4 worm cellular contexts compared by ENCODE assay signal in the genomic region with DNA sequence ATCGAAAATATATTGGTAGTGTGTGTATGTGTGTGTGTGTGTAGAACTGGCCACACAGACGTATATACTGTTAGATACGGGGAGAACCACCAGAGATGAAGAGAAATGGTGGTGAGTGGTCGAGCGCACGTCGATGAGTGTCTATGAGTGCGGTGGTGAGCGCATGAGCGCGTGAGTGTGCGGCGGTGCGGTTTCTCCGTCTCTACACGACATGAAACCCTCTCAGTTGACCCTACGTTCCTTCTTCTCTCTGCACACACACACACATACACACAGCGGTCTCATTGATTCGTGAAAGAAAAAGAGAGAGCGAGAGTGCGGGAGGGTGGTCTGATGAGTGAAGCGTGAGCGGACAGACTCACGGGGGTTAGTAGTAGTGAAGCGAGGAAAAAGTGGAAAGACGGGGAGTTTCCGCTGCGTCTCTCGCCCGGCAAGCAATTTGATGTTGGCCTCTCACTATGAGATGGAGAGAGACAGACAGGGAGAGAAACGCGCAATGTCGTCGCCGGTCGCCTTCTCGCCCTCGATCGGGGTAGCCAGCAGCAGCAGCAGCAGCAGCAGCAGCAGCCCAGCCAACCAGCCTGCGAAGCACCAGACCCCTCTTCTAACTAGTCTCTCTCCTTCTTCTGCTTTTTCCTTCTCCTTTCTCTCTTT.
TF ChIP-seq lines count a peak whose summit lies in the region.

No protein-coding gene starts in this region.

TF ChIP-seq in whole organism, L2 larva, 48 proteins besides CTCF, POLR2A, EP300 and RAD21 (continued from another document):
- peak; percentile 89 for TF ChIP-seq lin-11 (tag; optimal IDR thresholded peaks at IDR 0.05; lab: Kevin White, UChicago)
- no peak for TF ChIP-seq aly-2 (tag; optimal IDR thresholded peaks at IDR 0.05; lab: Kevin White, UChicago)
- no peak for TF ChIP-seq ama-1 (optimal IDR thresholded peaks at IDR 0.05; lab: Kevin White, UChicago)
- no peak for TF ChIP-seq R02D3.7 (tag; optimal IDR thresholded peaks at IDR 0.05; lab: Kevin White, UChicago)
- TF ChIP-seq mab-5 (tag; optimal IDR thresholded peaks at IDR 0.05; lab: Kevin White, UChicago): peak; percentile 75
- no peak for TF ChIP-seq ztf-11 (tag; optimal IDR thresholded peaks at IDR 0.05; lab: Kevin White, UChicago)
- TF ChIP-seq blmp-1 (tag; optimal IDR thresholded peaks at IDR 0.05; lab: Kevin White, UChicago; ENCODE audit: insufficient read depth): peak; percentile 84
- peak; percentile 95 for TF ChIP-seq sma-3 (GFP tag; optimal IDR thresholded peaks at IDR 0.05; lab: Kevin White, UChicago)
- peak; percentile 95 for TF ChIP-seq unc-55 (GFP tag; optimal IDR thresholded peaks at IDR 0.05; lab: Kevin White, UChicago)
- TF ChIP-seq gmeb-1 (tag; optimal IDR thresholded peaks at IDR 0.05; lab: Kevin White, UChicago): peak; percentile 62
- TF ChIP-seq ceh-82 (tag; optimal IDR thresholded peaks at IDR 0.05; lab: Kevin White, UChicago): peak; percentile 49
- no peak for TF ChIP-seq nhr-12 (tag; optimal IDR thresholded peaks at IDR 0.05; lab: Kevin White, UChicago)
- TF ChIP-seq nhr-21 (tag; optimal IDR thresholded peaks at IDR 0.05; lab: Kevin White, UChicago): peak; percentile 97
- peak; percentile 79 for TF ChIP-seq nhr-11 (tag; optimal IDR thresholded peaks at IDR 0.05; lab: Kevin White, UChicago)
- peak; percentile 69 for TF ChIP-seq nhr-77 (tag; optimal IDR thresholded peaks at IDR 0.05; lab: Kevin White, UChicago)
- peak; percentile 89 for TF ChIP-seq zag-1 (tag; optimal IDR thresholded peaks at IDR 0.05; lab: Kevin White, UChicago)
- peak; percentile 97 for TF ChIP-seq Y55F3AM.14 (GFP tag; optimal IDR thresholded peaks at IDR 0.05; lab: Kevin White, UChicago)
- peak; percentile 97 for TF ChIP-seq nhr-6 (tag; optimal IDR thresholded peaks at IDR 0.05; lab: Kevin White, UChicago)
- peak; percentile 94 for TF ChIP-seq lin-13 (GFP tag; optimal IDR thresholded peaks at IDR 0.05; lab: Kevin White, UChicago)
- peak; percentile 99 for TF ChIP-seq F13H6.1 (tag; optimal IDR thresholded peaks at IDR 0.05; lab: Kevin White, UChicago)
- peak; percentile 96 for TF ChIP-seq crh-2 (tag; optimal IDR thresholded peaks at IDR 0.05; lab: Kevin White, UChicago)
- no peak for TF ChIP-seq nhr-23 (tag; optimal IDR thresholded peaks at IDR 0.05; lab: Kevin White, UChicago)
- peak; percentile 87 for TF ChIP-seq lin-39 (tag; optimal IDR thresholded peaks at IDR 0.05; lab: Kevin White, UChicago)
- TF ChIP-seq ztf-4 (tag; optimal IDR thresholded peaks at IDR 0.05; lab: Kevin White, UChicago): peak; percentile 92
- TF ChIP-seq sem-4 (tag; optimal IDR thresholded peaks at IDR 0.05; lab: Kevin White, UChicago): peak; percentile 96
- TF ChIP-seq mbf-1 (tag; optimal IDR thresholded peaks at IDR 0.05; lab: Kevin White, UChicago): no peak
- no peak for TF ChIP-seq elt-1 (tag; optimal IDR thresholded peaks at IDR 0.05; lab: Kevin White, UChicago)
- peak; percentile 97 for TF ChIP-seq nhr-129 (tag; optimal IDR thresholded peaks at IDR 0.05; lab: Kevin White, UChicago)

TF ChIP-seq in whole organism, L4 larva, 104 proteins besides CTCF, POLR2A, EP300 and RAD21 (continued from another document and continues in another):
- TF ChIP-seq aha-1 (tag; lab: Kevin White, UChicago): peak; percentile 100
- TF ChIP-seq nhr-11 (tag; optimal IDR thresholded peaks at IDR 0.05; lab: Kevin White, UChicago): peak; percentile 95
- TF ChIP-seq mxl-3 (GFP tag; optimal IDR thresholded peaks at IDR 0.05; lab: Kevin White, UChicago): peak; percentile 92
- TF ChIP-seq jun-1 (tag; optimal IDR thresholded peaks at IDR 0.05; lab: Kevin White, UChicago): peak; percentile 91
- peak; percentile 39 for TF ChIP-seq cey-2 (tag; optimal IDR thresholded peaks at IDR 0.05; lab: Kevin White, UChicago; ENCODE audit: borderline replicate concordance, insufficient read depth)
- TF ChIP-seq R02D3.7 (tag; optimal IDR thresholded peaks at IDR 0.05; lab: Kevin White, UChicago): no peak
- TF ChIP-seq nhr-76 (tag; optimal IDR thresholded peaks at IDR 0.05; lab: Kevin White, UChicago): peak; percentile 67
- TF ChIP-seq daf-16 (GFP tag; optimal IDR thresholded peaks at IDR 0.05; lab: Kevin White, UChicago): peak; percentile 59 to 86
- TF ChIP-seq daf-16 (tag; optimal IDR thresholded peaks at IDR 0.05; lab: Kevin White, UChicago): peak; percentile 90
- peak; percentile 95 for TF ChIP-seq hmg-1.1 (GFP tag; IDR thresholded peaks at IDR 0.05; lab: Robert Waterston, UW)
- peak; percentile 56 for TF ChIP-seq unc-39 (tag; optimal IDR thresholded peaks at IDR 0.05; lab: Kevin White, UChicago)
- TF ChIP-seq ctbp-1 (GFP tag; IDR thresholded peaks at IDR 0.05; lab: Robert Waterston, UW): peak; percentile 96
- TF ChIP-seq tag-97 (GFP tag; IDR thresholded peaks at IDR 0.05; lab: Robert Waterston, UW): no peak
- TF ChIP-seq pha-4 (GFP tag; IDR thresholded peaks at IDR 0.05; lab: Robert Waterston, UW): peak; percentile 76
- peak; percentile 28 for TF ChIP-seq pha-4 (tag; optimal IDR thresholded peaks at IDR 0.05; lab: Kevin White, UChicago)
- peak; percentile 48 for TF ChIP-seq ama-1 (optimal IDR thresholded peaks at IDR 0.05; lab: Kevin White, UChicago)
- peak; percentile 94 for TF ChIP-seq spr-1 (tag; optimal IDR thresholded peaks at IDR 0.05; lab: Kevin White, UChicago)
- peak; percentile 92 for TF ChIP-seq saeg-2 (GFP tag; IDR thresholded peaks at IDR 0.05; lab: Robert Waterston, UW)
- peak; percentile 92 to 97 for TF ChIP-seq mdl-1 (tag; optimal IDR thresholded peaks at IDR 0.05; lab: Kevin White, UChicago)
- peak; percentile 100 for TF ChIP-seq set-16 (GFP tag; IDR thresholded peaks at IDR 0.05; lab: Robert Waterston, UW)
- peak; percentile 31 for TF ChIP-seq nhr-77 (tag; optimal IDR thresholded peaks at IDR 0.05; lab: Kevin White, UChicago)
- peak in 1 of 2 experiments; percentile 100 for TF ChIP-seq unc-62 (GFP tag; optimal IDR thresholded peaks at IDR 0.05 in 1 of 2; lab: Kevin White, UChicago)
- TF ChIP-seq unc-62 (tag; optimal IDR thresholded peaks at IDR 0.05; lab: Kevin White, UChicago): peak; percentile 6
- peak; percentile 98 for TF ChIP-seq hlh-30 (tag; optimal IDR thresholded peaks at IDR 0.05; lab: Kevin White, UChicago; ENCODE audit: insufficient read depth)
- peak; percentile 92 for TF ChIP-seq nhr-6 (tag; optimal IDR thresholded peaks at IDR 0.05; lab: Kevin White, UChicago)
- peak; percentile 85 for TF ChIP-seq ceh-28 (tag; optimal IDR thresholded peaks at IDR 0.05; lab: Kevin White, UChicago)
- peak; percentile 90 for TF ChIP-seq nhr-102 (tag; optimal IDR thresholded peaks at IDR 0.05; lab: Kevin White, UChicago)
- peak; percentile 92 for TF ChIP-seq madf-9 (GFP tag; conservative IDR thresholded peaks at IDR 0.05; lab: Robert Waterston, UW)
- peak; percentile 29 for TF ChIP-seq duxl-1 (tag; optimal IDR thresholded peaks at IDR 0.05; lab: Kevin White, UChicago; ENCODE audit: poor library complexity)
- peak; percentile 83 for TF ChIP-seq F10B5.3 (tag; optimal IDR thresholded peaks at IDR 0.05; lab: Kevin White, UChicago)
- TF ChIP-seq F26F4.8 (GFP tag; conservative IDR thresholded peaks at IDR 0.05; lab: Robert Waterston, UW): no peak
- TF ChIP-seq spr-3 (GFP tag; optimal IDR thresholded peaks at IDR 0.05; lab: Kevin White, UChicago): peak; percentile 67
- no peak for TF ChIP-seq ZK337.2 (GFP tag; IDR thresholded peaks at IDR 0.05; lab: Robert Waterston, UW)

TF ChIP-seq in whole organism, late embryonic, 69 proteins besides CTCF, POLR2A, EP300 and RAD21 (continued from another document and continues in another):
- peak; percentile 27 for TF ChIP-seq C38D4.7 (GFP tag; optimal IDR thresholded peaks at IDR 0.05; lab: Kevin White, UChicago)
- TF ChIP-seq ceh-19 (GFP tag; optimal IDR thresholded peaks at IDR 0.05; lab: Kevin White, UChicago): peak; percentile 51
- peak; percentile 93 for TF ChIP-seq tbx-2 (tag; optimal IDR thresholded peaks at IDR 0.05; lab: Kevin White, UChicago)
- no peak for TF ChIP-seq hlh-13 (GFP tag; optimal IDR thresholded peaks at IDR 0.05; lab: Kevin White, UChicago)
- no peak for TF ChIP-seq gmeb-2 (tag; optimal IDR thresholded peaks at IDR 0.05; lab: Kevin White, UChicago)
- peak; percentile 11 for TF ChIP-seq pax-1 (tag; optimal IDR thresholded peaks at IDR 0.05; lab: Kevin White, UChicago)
- no peak for TF ChIP-seq Y22D7AL.16 (tag; optimal IDR thresholded peaks at IDR 0.05; lab: Kevin White, UChicago)
- TF ChIP-seq pha-2 (tag; optimal IDR thresholded peaks at IDR 0.05; lab: Kevin White, UChicago): no peak
- peak; percentile 96 for TF ChIP-seq ceh-31 (tag; optimal IDR thresholded peaks at IDR 0.05; lab: Kevin White, UChicago)
- peak; percentile 98 for TF ChIP-seq ref-2 (tag; optimal IDR thresholded peaks at IDR 0.05; lab: Kevin White, UChicago)
- TF ChIP-seq fkh-6 (tag; optimal IDR thresholded peaks at IDR 0.05; lab: Kevin White, UChicago): peak; percentile 58
- no peak for TF ChIP-seq lim-6 (tag; optimal IDR thresholded peaks at IDR 0.05; lab: Kevin White, UChicago)
- TF ChIP-seq zip-5 (tag; optimal IDR thresholded peaks at IDR 0.05; lab: Kevin White, UChicago): no peak
- TF ChIP-seq fkh-10 (GFP tag; optimal IDR thresholded peaks at IDR 0.05; lab: Kevin White, UChicago): peak; percentile 71
- peak; percentile 30 for TF ChIP-seq tbx-7 (tag; optimal IDR thresholded peaks at IDR 0.05; lab: Kevin White, UChicago)
- TF ChIP-seq nhr-232 (tag; optimal IDR thresholded peaks at IDR 0.05; lab: Kevin White, UChicago): no peak
- TF ChIP-seq ceh-14 (tag; optimal IDR thresholded peaks at IDR 0.05; lab: Kevin White, UChicago): peak; percentile 80
- peak; percentile 62 for TF ChIP-seq eyg-1 (tag; optimal IDR thresholded peaks at IDR 0.05; lab: Kevin White, UChicago)
- TF ChIP-seq ceh-18 (tag; optimal IDR thresholded peaks at IDR 0.05; lab: Kevin White, UChicago): peak; percentile 99
- no peak for TF ChIP-seq ahr-1 (tag; optimal IDR thresholded peaks at IDR 0.05; lab: Kevin White, UChicago)
- TF ChIP-seq F13H6.1 (tag; optimal IDR thresholded peaks at IDR 0.05; lab: Kevin White, UChicago): peak; percentile 96
- peak; percentile 61 for TF ChIP-seq ceh-6 (GFP tag; optimal IDR thresholded peaks at IDR 0.05; lab: Kevin White, UChicago)
- TF ChIP-seq K02D7.2 (tag; optimal IDR thresholded peaks at IDR 0.05; lab: Kevin White, UChicago): no peak
- TF ChIP-seq ceh-22 (tag; optimal IDR thresholded peaks at IDR 0.05; lab: Kevin White, UChicago): peak; percentile 94
- peak; percentile 71 for TF ChIP-seq ceh-2 (tag; optimal IDR thresholded peaks at IDR 0.05; lab: Kevin White, UChicago)
- TF ChIP-seq dmd-4 (tag; optimal IDR thresholded peaks at IDR 0.05; lab: Kevin White, UChicago; ENCODE audit: borderline replicate concordance): peak; percentile 81
- peak; percentile 81 for TF ChIP-seq T23F11.4 (GFP tag; optimal IDR thresholded peaks at IDR 0.05; lab: Kevin White, UChicago)
- TF ChIP-seq C08G9.2 (tag; optimal IDR thresholded peaks at IDR 0.05; lab: Kevin White, UChicago): peak; percentile 62
- peak; percentile 73 for TF ChIP-seq elt-2 (tag; optimal IDR thresholded peaks at IDR 0.05; lab: Kevin White, UChicago)
- no peak for TF ChIP-seq elt-4 (tag; optimal IDR thresholded peaks at IDR 0.05; lab: Kevin White, UChicago)
- peak; percentile 95 for TF ChIP-seq hlh-30 (tag; optimal IDR thresholded peaks at IDR 0.05; lab: Kevin White, UChicago; ENCODE audit: insufficient read depth)
- no peak for TF ChIP-seq pha-4 (tag; optimal IDR thresholded peaks at IDR 0.05; lab: Kevin White, UChicago)
- TF ChIP-seq dve-1 (tag; optimal IDR thresholded peaks at IDR 0.05; lab: Kevin White, UChicago): peak; percentile 86
- peak; percentile 86 for TF ChIP-seq unc-55 (GFP tag; optimal IDR thresholded peaks at IDR 0.05; lab: Kevin White, UChicago)
- no peak for TF ChIP-seq ttx-3 (tag; optimal IDR thresholded peaks at IDR 0.05; lab: Kevin White, UChicago)
- peak; percentile 35 for TF ChIP-seq pat-9 (tag; optimal IDR thresholded peaks at IDR 0.05; lab: Kevin White, UChicago)

TF ChIP-seq in whole organism, mixed stage, embryonic, 35 proteins besides CTCF, POLR2A, EP300 and RAD21 (continued from another document):
- TF ChIP-seq nhr-28 (tag; optimal IDR thresholded peaks at IDR 0.05; lab: Kevin White, UChicago) (no peak), nhr-76 (tag; optimal IDR thresholded peaks at IDR 0.05; lab: Kevin White, UChicago) (peak; percentile 38), unc-62 (GFP tag; optimal IDR thresholded peaks at IDR 0.05; lab: Kevin White, UChicago) (peak; percentile 86), ceh-39 (tag; optimal IDR thresholded peaks at IDR 0.05; lab: Kevin White, UChicago) (peak; percentile 83), elt-1 (tag; optimal IDR thresholded peaks at IDR 0.05; lab: Kevin White, UChicago; ENCODE audit: borderline replicate concordance, insufficient read depth) (peak; percentile 29), lin-32 (GFP tag; optimal IDR thresholded peaks at IDR 0.05; lab: Kevin White, UChicago) (no peak), nhr-12 (tag; optimal IDR thresholded peaks at IDR 0.05; lab: Kevin White, UChicago) (peak; percentile 84), cnd-1 (tag; optimal IDR thresholded peaks at IDR 0.05; lab: Kevin White, UChicago) (peak; percentile 62), blmp-1 (tag; optimal IDR thresholded peaks at IDR 0.05; lab: Kevin White, UChicago) (peak; percentile 13)
